Fruit fly (Drosophila melanogaster) whole organism, embryonic: ENCODE data around the gene Tbcd.

Source experiments
- Adf1 ChIP-seq: fragments of 200-800 bp; sonication (Bioruptor generic); IDR thresholded peaks from 2 replicates; pipeline ENCODE4 v1.3.6; 2022; ENCODE audit warnings: missing biosample characterization, missing genetic modification characterization
- Aef1 ChIP-seq: fragments of 200-800 bp; sonication (Bioruptor generic); IDR thresholded peaks from 3 replicates; pipeline ENCODE4 v1.3.6; 2022; ENCODE audit warnings: missing biosample characterization, missing genetic modification characterization
- B-H1 ChIP-seq: fragments of 200-800 bp; sonication (Bioruptor generic); IDR thresholded peaks from 3 replicates; pipeline ENCODE4 v1.3.6; 2022; ENCODE audit warnings: missing biosample characterization, missing genetic modification characterization
- B-H2 ChIP-seq: fragments of 200-800 bp; sonication (Bioruptor generic); optimal IDR thresholded peaks from 2 replicates; lab custom pipeline; 2018; ENCODE audit warnings: missing biosample characterization, mild to moderate bottlenecking, missing genetic modification characterization
- Bgb ChIP-seq: fragments of 200-800 bp; sonication (Bioruptor generic); IDR thresholded peaks from 2 replicates; pipeline ENCODE4 v1.3.6; 2022; ENCODE audit warnings: missing biosample characterization, missing genetic modification characterization; ENCODE audit not compliant: partially characterized antibody
- CG12769 ChIP-seq: fragments of 200-800 bp; sonication (Bioruptor generic); optimal IDR thresholded peaks from 2 replicates; lab custom pipeline; 2019; ENCODE audit warnings: missing biosample characterization, mild to moderate bottlenecking, missing genetic modification characterization, moderate library complexity
- CG13775 ChIP-seq: fragments of 200-800 bp; sonication (Bioruptor generic); optimal IDR thresholded peaks from 3 replicates; lab custom pipeline; 2017; ENCODE audit warnings: missing biosample characterization, mild to moderate bottlenecking, missing genetic modification characterization
- CG14441 ChIP-seq: fragments of 200-800 bp; sonication (Bioruptor generic); IDR thresholded peaks from 2 replicates; pipeline ENCODE4 v1.3.6; 2022; ENCODE audit warnings: missing biosample characterization, missing genetic modification characterization
- CG15514 ChIP-seq: fragments of 200-800 bp; sonication (Bioruptor generic); optimal IDR thresholded peaks from 3 replicates; lab custom pipeline; 2017; ENCODE audit warnings: missing biosample characterization, missing genetic modification characterization, mild to moderate bottlenecking, moderate library complexity, missing genetic modification reagents
- CG18599 ChIP-seq: fragments of 200-800 bp; sonication (Bioruptor generic); optimal IDR thresholded peaks from 3 replicates; lab custom pipeline; 2017; ENCODE audit warnings: missing biosample characterization, missing genetic modification characterization, mild to moderate bottlenecking, moderate library complexity, missing genetic modification reagents
- CG30403 ChIP-seq: fragments of 200-800 bp; sonication (Bioruptor generic); optimal IDR thresholded peaks from 3 replicates; lab custom pipeline; 2016; ENCODE audit warnings: missing biosample characterization, missing genetic modification characterization
- CG30431 ChIP-seq: fragments of 200-800 bp; sonication (Bioruptor generic); optimal IDR thresholded peaks from 2 replicates; lab custom pipeline; 2017; ENCODE audit warnings: missing biosample characterization, missing genetic modification characterization
- CG32532 ChIP-seq: fragments of 200-800 bp; sonication (Bioruptor generic); IDR thresholded peaks from 2 replicates; pipeline ENCODE4 v1.3.6; 2022; ENCODE audit warnings: missing biosample characterization, missing genetic modification characterization
- CG4360 ChIP-seq: fragments of 200-800 bp; sonication (Bioruptor generic); IDR thresholded peaks from 2 replicates; pipeline ENCODE4 v1.3.6; 2022; ENCODE audit warnings: missing biosample characterization, missing genetic modification characterization
- CG6683 ChIP-seq: fragments of 200-800 bp; sonication (Bioruptor generic); optimal IDR thresholded peaks from 2 replicates; lab custom pipeline; 2017; ENCODE audit warnings: missing biosample characterization, mild to moderate bottlenecking, missing genetic modification characterization, missing genetic modification reagents
- CG8924 ChIP-seq: fragments of 200-800 bp; optimal IDR thresholded peaks from 3 replicates; lab custom pipeline; 2019; ENCODE audit warnings: missing biosample characterization, mild to moderate bottlenecking, missing genetic modification characterization, moderate library complexity
- CG9437 ChIP-seq: fragments of 200-800 bp; sonication (Bioruptor generic); optimal IDR thresholded peaks from 2 replicates; lab custom pipeline; 2018; ENCODE audit warnings: missing biosample characterization, mild to moderate bottlenecking, missing genetic modification characterization
- D ChIP-seq, 2 experiments: fragments of 200-800 bp in 1 of 2; fragments of >200 bp in 1 of 2; sonication (Bioruptor generic) in 1 of 2; optimal IDR thresholded peaks; 2 replicates in 1 of 2; 3 replicates in 1 of 2; lab custom pipeline; 2017; ENCODE audit warnings: mild to moderate bottlenecking in 1 of 2, missing biosample characterization in 1 of 2, missing genetic modification characterization in 1 of 2, missing genetic modification reagents in 1 of 2
- Eip74EF ChIP-seq, 2 experiments: fragments of 200-800 bp in 1 of 2; fragments of >200 bp in 1 of 2; sonication (Bioruptor generic) in 1 of 2; optimal IDR thresholded peaks; 2 replicates each; lab custom pipeline; 2017 to 2019; ENCODE audit warnings: missing biosample characterization in 2 of 2, missing genetic modification characterization in 2 of 2, mild to moderate bottlenecking in 1 of 2, moderate library complexity in 1 of 2
- Fer3 ChIP-seq: fragments of 200-800 bp; sonication (Bioruptor generic); optimal IDR thresholded peaks from 2 replicates; lab custom pipeline; 2018; ENCODE audit warnings: missing biosample characterization, mild to moderate bottlenecking, missing genetic modification characterization, moderate library complexity
- HHEX ChIP-seq: fragments of 200-800 bp; sonication (Bioruptor generic); optimal IDR thresholded peaks from 3 replicates; lab custom pipeline; 2017; ENCODE audit warnings: missing biosample characterization, mild to moderate bottlenecking, missing genetic modification characterization, missing genetic modification reagents
- Med ChIP-seq: fragments of 200-800 bp; sonication (Bioruptor generic); peaks from one replicate; lab custom pipeline; 2016; ENCODE audit warnings: missing biosample characterization, missing genetic modification characterization, mild to moderate bottlenecking, inconsistent platforms, moderate library complexity
- Meics ChIP-seq: fragments of 200-800 bp; sonication (Bioruptor generic); optimal IDR thresholded peaks from 2 replicates; lab custom pipeline; 2017; ENCODE audit warnings: missing biosample characterization, mild to moderate bottlenecking, missing genetic modification characterization
- Pdp1 ChIP-seq, 2 experiments: fragments of 200-800 bp; sonication (Bioruptor generic); optimal IDR thresholded peaks; 3 replicates each; lab custom pipeline; 2016; ENCODE audit warnings: missing biosample characterization in 2 of 2, missing genetic modification characterization in 2 of 2, mild to moderate bottlenecking in 1 of 2, moderate library complexity in 1 of 2
- Xrp1 ChIP-seq: fragments of 200-800 bp; sonication (Bioruptor generic); IDR thresholded peaks from 2 replicates; pipeline ENCODE4 v1.3.6; 2022; ENCODE audit warnings: missing biosample characterization, missing genetic modification characterization
- abd-A ChIP-seq: fragments of 200-800 bp; sonication (Bioruptor generic); optimal IDR thresholded peaks from 3 replicates; lab custom pipeline; 2019; ENCODE audit warnings: missing biosample characterization, mild to moderate bottlenecking, missing genetic modification characterization, moderate library complexity
- aop ChIP-seq: fragments of 200-800 bp; sonication (Bioruptor generic); IDR thresholded peaks from 2 replicates; pipeline ENCODE4 v1.3.6; 2022; ENCODE audit warnings: missing biosample characterization, missing genetic modification characterization
- bcd ChIP-seq: fragments of 200-800 bp; sonication (Bioruptor generic); optimal IDR thresholded peaks from 2 replicates; lab custom pipeline; 2017; ENCODE audit warnings: missing biosample characterization, mild to moderate bottlenecking, missing genetic modification characterization
- bsh ChIP-seq, 2 experiments: fragments of 200-800 bp; sonication (Bioruptor generic); optimal IDR thresholded peaks; 2 replicates each; lab custom pipeline; 2017 to 2018; ENCODE audit warnings: mild to moderate bottlenecking in 2 of 2, missing biosample characterization in 2 of 2, missing genetic modification characterization in 2 of 2, moderate library complexity in 1 of 2
- chm ChIP-seq: fragments of 200-800 bp; sonication (Bioruptor generic); IDR thresholded peaks from 2 replicates; pipeline ENCODE4 v1.3.6; 2022; ENCODE audit warnings: missing biosample characterization, missing genetic modification characterization
- crol ChIP-seq: fragments of 200-800 bp; sonication (Bioruptor generic); IDR thresholded peaks from 2 replicates; pipeline ENCODE4 v1.3.6; 2022; ENCODE audit warnings: missing biosample characterization, missing genetic modification characterization
- dmrt99B ChIP-seq: fragments of 200-800 bp; sonication (Bioruptor generic); optimal IDR thresholded peaks from 2 replicates; lab custom pipeline; 2018; ENCODE audit warnings: missing biosample characterization, mild to moderate bottlenecking, missing genetic modification characterization, moderate library complexity
- exex ChIP-seq: fragments of 200-800 bp; sonication (Bioruptor generic); optimal IDR thresholded peaks from 4 replicates; lab custom pipeline; 2018; ENCODE audit warnings: missing biosample characterization, mild to moderate bottlenecking, missing genetic modification characterization, moderate library complexity
- ftz-f1 ChIP-seq: fragments of 200-800 bp; sonication (Bioruptor generic); optimal IDR thresholded peaks from 2 replicates; lab custom pipeline; 2016; ENCODE audit warnings: missing biosample characterization, missing genetic modification characterization
- gem ChIP-seq: fragments of 200-800 bp; sonication (Bioruptor generic); optimal IDR thresholded peaks from 2 replicates; lab custom pipeline; 2019; ENCODE audit warnings: missing biosample characterization, mild to moderate bottlenecking, missing genetic modification characterization, moderate library complexity
- gro ChIP-seq: fragments of 200-800 bp; sonication (Bioruptor generic); optimal IDR thresholded peaks from 2 replicates; lab custom pipeline; 2016; ENCODE audit warnings: missing biosample characterization, missing genetic modification characterization
- gsb-n ChIP-seq: fragments of 200-800 bp; sonication (Bioruptor generic); optimal IDR thresholded peaks from 3 replicates; lab custom pipeline; 2018; ENCODE audit warnings: missing biosample characterization, mild to moderate bottlenecking, missing genetic modification characterization
- ind ChIP-seq: fragments of 200-800 bp; sonication (Bioruptor generic); optimal IDR thresholded peaks from 3 replicates; lab custom pipeline; 2016; ENCODE audit warnings: missing biosample characterization, missing genetic modification characterization
- kah ChIP-seq: fragments of 200-800 bp; sonication (Bioruptor generic); optimal IDR thresholded peaks from 2 replicates; lab custom pipeline; 2018; ENCODE audit warnings: missing biosample characterization, mild to moderate bottlenecking, missing genetic modification characterization
- lab ChIP-seq: fragments of 200-800 bp; sonication (Bioruptor generic); optimal IDR thresholded peaks from 3 replicates; lab custom pipeline; 2017; ENCODE audit warnings: missing biosample characterization, missing genetic modification characterization, mild to moderate bottlenecking, moderate library complexity, missing genetic modification reagents
- mirr ChIP-seq: fragments of 200-800 bp; sonication (Bioruptor generic); optimal IDR thresholded peaks from 3 replicates; lab custom pipeline; 2018; ENCODE audit warnings: missing biosample characterization, mild to moderate bottlenecking, missing genetic modification characterization
- p53 ChIP-seq: fragments of 200-800 bp; sonication (Bioruptor generic); optimal IDR thresholded peaks from 2 replicates; lab custom pipeline; 2016; ENCODE audit warnings: missing biosample characterization, missing genetic modification characterization
- pb ChIP-seq: fragments of 200-800 bp; sonication (Bioruptor generic); optimal IDR thresholded peaks from 3 replicates; lab custom pipeline; 2016; ENCODE audit warnings: missing biosample characterization, missing genetic modification characterization
- row ChIP-seq: fragments of 200-800 bp; sonication (Bioruptor generic); IDR thresholded peaks from 3 replicates; pipeline ENCODE4 v1.3.6; 2022; ENCODE audit warnings: missing biosample characterization, missing genetic modification characterization
- sens-2 ChIP-seq: fragments of 200-800 bp; sonication (Bioruptor generic); IDR thresholded peaks from 2 replicates; pipeline ENCODE4 v1.3.6; 2022; ENCODE audit warnings: missing biosample characterization, missing genetic modification characterization

Gene Tbcd

dm6 chr2L:2165864-2166263 is 18.5 kb downstream of the Tbcd start (continued):
- TF ChIP-seq CG32532 (peak; percentile 30; the same call in 1 of the 2 replicates), B-H1 (GFP tag; lab: Robert Waterston, UW) (no peak), abd-A (tag; lab: Kevin White, UChicago) (peak; percentile 97), Eip74EF (GFP tag; optimal IDR thresholded peaks at IDR 0.05; lab: Kevin White, UChicago) (peak in 1 of 2 experiments; percentile 93), B-H2 (GFP tag; lab: Kevin White, UChicago) (peak; percentile 42), D (optimal IDR thresholded peaks at IDR 0.05; lab: Kevin White, UChicago) (no peak), D (GFP tag; optimal IDR thresholded peaks at IDR 0.05; lab: Kevin White, UChicago) (no peak), p53 (GFP tag; lab: Kevin White, UChicago) (no peak), crol (GFP tag; lab: Robert Waterston, UW) (peak; percentile 97), aop (GFP tag; lab: Robert Waterston, UW) (peak; percentile 33; the same call in 1 of the 2 replicates), CG30403 (no peak), bsh (GFP tag; optimal IDR thresholded peaks at IDR 0.05; lab: Kevin White, UChicago) (peak in 1 of 2 experiments; percentile 2), Xrp1 (GFP tag; lab: Robert Waterston, UW) (0 out of 2 replicates have a peak, but pooled peaks have one; percentile 13), mirr (GFP tag; lab: Kevin White, UChicago) (peak; percentile 79), kah (no peak), Bgb (GFP tag; lab: Robert Waterston, UW) (peak; percentile 21; the same call in 1 of the 2 replicates), gem (no peak), CG9437 (GFP tag; lab: Kevin White, UChicago) (no peak), Meics (GFP tag; lab: Kevin White, UChicago) (peak; percentile 14), exex (tag; lab: Kevin White, UChicago) (peak; percentile 13), CG15514 (GFP tag; lab: Kevin White, UChicago) (peak; percentile 21), Aef1 (GFP tag; lab: Robert Waterston, UW) (0 out of 3 replicates have a peak, but pooled peaks have one; percentile 20), CG12769 (tag; lab: Kevin White, UChicago) (peak; percentile 79), Adf1 (GFP tag; lab: Robert Waterston, UW) (peak; percentile 65), CG30431 (GFP tag; lab: Kevin White, UChicago) (no peak), Med (GFP tag; lab: Kevin White, UChicago) (peak; percentile 87), HHEX (GFP tag; lab: Kevin White, UChicago) (peak; percentile 22), sens-2 (GFP tag; lab: Robert Waterston, UW) (no peak), lab (GFP tag; lab: Kevin White, UChicago) (peak; percentile 38), gsb-n (peak; percentile 40), Pdp1 (GFP tag; optimal IDR thresholded peaks at IDR 0.05; lab: Kevin White, UChicago) (peak in 1 of 2 experiments; percentile 91), CG4360 (GFP tag; lab: Robert Waterston, UW) (peak; percentile 32; the same call in 1 of the 2 replicates), CG13775 (no peak), row (no peak), ind (no peak), CG8924 (peak; percentile 1), chm (GFP tag; lab: Robert Waterston, UW) (no peak), CG14441 (GFP tag; lab: Robert Waterston, UW) (peak; percentile 21; the same call in 1 of the 2 replicates), bcd (peak; percentile 27), ftz-f1 (GFP tag; lab: Kevin White, UChicago) (peak; percentile 7), dmrt99B (tag; lab: Kevin White, UChicago) (peak; percentile 5), CG6683 (GFP tag; lab: Kevin White, UChicago) (peak; percentile 9), pb (no peak), Fer3 (tag; lab: Kevin White, UChicago) (no peak), gro (GFP tag; lab: Kevin White, UChicago) (peak; percentile 34), CG18599 (GFP tag; lab: Kevin White, UChicago) (peak; percentile 43)
